Worm (Caenorhabditis elegans) whole organism, L1 larva: ENCODE measurements around the gene fbxb-58.

Source experiments
- ama-1 ChIP-seq: fragments of 150-350 bp; optimal IDR thresholded peaks from 2 replicates; lab custom pipeline; 2014
- snu-23 ChIP-seq: sonication (generic microtip); optimal IDR thresholded peaks from 2 replicates; lab custom pipeline; 2016; ENCODE audit warnings: missing genetic modification characterization, missing compliant biosample characterization

DNA sequence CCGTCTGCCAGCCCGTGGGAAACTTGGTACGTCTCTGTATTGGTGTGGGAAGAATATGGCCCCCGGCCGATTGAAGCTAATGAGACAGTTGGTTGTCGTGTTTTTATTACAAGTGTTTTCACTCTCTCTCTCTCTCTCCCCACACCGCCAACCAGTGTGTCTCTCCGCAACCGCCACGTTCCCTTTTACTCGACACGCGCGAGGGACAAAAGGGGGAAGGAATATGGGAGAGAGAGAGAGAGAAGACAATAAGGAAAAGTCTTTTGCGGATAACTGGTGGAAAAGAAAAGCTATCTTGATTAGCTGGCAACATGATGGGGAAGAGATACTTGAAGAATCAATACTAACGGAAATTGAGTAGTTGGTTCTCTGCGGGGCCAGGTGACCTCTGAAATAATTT lies 49.3 kb upstream of the fbxb-58 start:
- no peak for TF ChIP-seq snu-23 (GFP tag; lab: Kevin White, UChicago)
- no peak for TF ChIP-seq ama-1 (lab: Kevin White, UChicago)
